Worm (Caenorhabditis elegans): ENCODE measurements around the gene F20E11.18.

- TF ChIP-seq unc-62 (GFP tag; optimal IDR thresholded peaks at IDR 0.05) (no peak), nhr-237 (tag; optimal IDR thresholded peaks at IDR 0.05) (no peak), nhr-25 (tag; optimal IDR thresholded peaks at IDR 0.05) (no peak), ZK546.5 (tag; optimal IDR thresholded peaks at IDR 0.05) (no peak), egl-27 (tag; optimal IDR thresholded peaks at IDR 0.05) (no peak), hmg-11 (tag; optimal IDR thresholded peaks at IDR 0.05) (no peak)
Measured at ce11 chrV:17476490-17476889, 40.1 kb upstream of the F20E11.18 start, which contains the start of gene srbc-61.
